Worm (Caenorhabditis elegans): ENCODE measurements around the gene srh-122.

Gene srh-122

ce11 chrV:15377903-15378302, at the start of gene srh-122:
srh-122 (minus strand) TSS chrV:15378003.
- no peak for TF ChIP-seq odd-2 (tag; optimal IDR thresholded peaks at IDR 0.05)
- TF ChIP-seq lin-11 (tag; optimal IDR thresholded peaks at IDR 0.05), result no peak
- TF ChIP-seq ahr-1 (tag; optimal IDR thresholded peaks at IDR 0.05), result no peak
- TF ChIP-seq dve-1 (tag; optimal IDR thresholded peaks at IDR 0.05), result no peak
- TF ChIP-seq unc-55 (GFP tag; optimal IDR thresholded peaks at IDR 0.05), result no peak
- TF ChIP-seq C38D4.7 (GFP tag; optimal IDR thresholded peaks at IDR 0.05), result no peak
- no peak for TF ChIP-seq tbx-2 (tag; optimal IDR thresholded peaks at IDR 0.05)
- no peak for TF ChIP-seq ttx-3 (tag; optimal IDR thresholded peaks at IDR 0.05)
- no peak for TF ChIP-seq zip-5 (tag; optimal IDR thresholded peaks at IDR 0.05)

ce11 chrV:15426944-15427343, 49.1 kb upstream of the srh-122 start, which contains the start of gene fbxa-209:
fbxa-209 (minus strand) TSS chrV:15427044.
- TF ChIP-seq unc-42 (tag; optimal IDR thresholded peaks at IDR 0.05), result no peak
- TF ChIP-seq ztf-16 (tag; optimal IDR thresholded peaks at IDR 0.05), result no peak
- TF ChIP-seq ets-4 (tag; optimal IDR thresholded peaks at IDR 0.05), result no peak
- TF ChIP-seq tbx-2 (tag; optimal IDR thresholded peaks at IDR 0.05), result no peak
- TF ChIP-seq ceh-31 (tag; optimal IDR thresholded peaks at IDR 0.05), result no peak
- no peak for TF ChIP-seq unc-86 (tag; optimal IDR thresholded peaks at IDR 0.05)

ce11 chrV:15425368-15426091, 47.7 kb upstream of the srh-122 start, which contains the start of gene Y36E3A.2:
Y36E3A.2 (plus strand) TSS chrV:15426041.
- TF ChIP-seq K09A11.1 (tag; optimal IDR thresholded peaks at IDR 0.05; ENCODE audit: insufficient read depth), result no peak
- no peak for TF ChIP-seq ceh-34 (tag; optimal IDR thresholded peaks at IDR 0.05)
- TF ChIP-seq nhr-232 (tag; optimal IDR thresholded peaks at IDR 0.05), result no peak
- no peak for TF ChIP-seq mec-3 (tag; optimal IDR thresholded peaks at IDR 0.05; ENCODE audit: borderline replicate concordance)
- TF ChIP-seq sox-4 (tag; optimal IDR thresholded peaks at IDR 0.05), result no peak
- TF ChIP-seq elt-2 (tag; optimal IDR thresholded peaks at IDR 0.05), result no peak
- no peak for TF ChIP-seq che-1 (tag; optimal IDR thresholded peaks at IDR 0.05)
- TF ChIP-seq elt-4 (tag; optimal IDR thresholded peaks at IDR 0.05), result no peak
- TF ChIP-seq dve-1 (tag; optimal IDR thresholded peaks at IDR 0.05), result no peak
- no peak for TF ChIP-seq pha-2 (tag; optimal IDR thresholded peaks at IDR 0.05)
- no peak for TF ChIP-seq ceh-19 (GFP tag; optimal IDR thresholded peaks at IDR 0.05)
- TF ChIP-seq ztf-16 (tag; optimal IDR thresholded peaks at IDR 0.05), result no peak
- TF ChIP-seq rnt-1 (tag; optimal IDR thresholded peaks at IDR 0.05), result no peak
- no peak for TF ChIP-seq dmd-4 (tag; optimal IDR thresholded peaks at IDR 0.05; ENCODE audit: borderline replicate concordance)
- no peak for TF ChIP-seq ceh-31 (tag; optimal IDR thresholded peaks at IDR 0.05)
- no peak for TF ChIP-seq unc-55 (GFP tag; optimal IDR thresholded peaks at IDR 0.05)

DNA sequence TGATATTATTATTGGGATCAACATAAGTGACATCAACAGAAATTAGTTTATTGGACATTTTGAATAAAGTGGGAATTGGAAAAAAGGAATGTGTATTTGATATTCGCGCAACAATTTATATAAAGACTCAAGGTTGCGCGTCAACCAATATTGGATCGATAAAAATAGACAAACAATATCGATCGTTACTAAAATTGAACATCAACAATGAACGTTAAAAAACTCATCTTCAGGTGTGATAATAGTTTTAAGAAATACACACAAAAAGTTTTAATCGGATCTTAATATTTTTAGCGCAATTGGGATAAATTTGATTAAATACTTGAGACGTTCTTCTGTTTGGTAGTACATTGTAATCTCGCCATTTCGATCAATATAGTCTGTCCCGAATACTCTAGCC, 45.8 kb upstream of the srh-122 start, which contains the start of gene fbxa-104:
Gene fbxa-104 (minus strand): TSS at position 83 of the 400 bp plus-strand sequence.
- TF ChIP-seq ceh-22 (tag; optimal IDR thresholded peaks at IDR 0.05) (no peak), pha-4 (tag; optimal IDR thresholded peaks at IDR 0.05) (no peak), K09A11.1 (tag; optimal IDR thresholded peaks at IDR 0.05; ENCODE audit: insufficient read depth) (no peak), hlh-15 (tag; optimal IDR thresholded peaks at IDR 0.05) (no peak), sox-2 (GFP tag; IDR thresholded peaks at IDR 0.05) (no peak), fkh-6 (tag; optimal IDR thresholded peaks at IDR 0.05) (no peak), npax-4 (tag; optimal IDR thresholded peaks at IDR 0.05) (no peak), ceh-19 (GFP tag; optimal IDR thresholded peaks at IDR 0.05) (no peak), odd-2 (tag; optimal IDR thresholded peaks at IDR 0.05) (no peak)

- TF ChIP-seq hlh-8 (tag; optimal IDR thresholded peaks at IDR 0.05), result no peak
- TF ChIP-seq eyg-1 (tag; optimal IDR thresholded peaks at IDR 0.05), result no peak
- TF ChIP-seq ceh-6 (GFP tag; optimal IDR thresholded peaks at IDR 0.05), result no peak
- no peak for TF ChIP-seq sox-2 (GFP tag; IDR thresholded peaks at IDR 0.05)
- TF ChIP-seq pat-9 (tag; optimal IDR thresholded peaks at IDR 0.05), result no peak
- TF ChIP-seq ceh-34 (tag; optimal IDR thresholded peaks at IDR 0.05), result no peak
- TF ChIP-seq ceh-2 (tag; optimal IDR thresholded peaks at IDR 0.05), result no peak
- no peak for TF ChIP-seq nfya-1 (tag; optimal IDR thresholded peaks at IDR 0.05)
- TF ChIP-seq zip-5 (tag; optimal IDR thresholded peaks at IDR 0.05), result no peak
- TF ChIP-seq tbx-7 (tag; optimal IDR thresholded peaks at IDR 0.05), result no peak
- TF ChIP-seq npax-4 (tag; optimal IDR thresholded peaks at IDR 0.05), result no peak
- no peak for TF ChIP-seq Y22D7AL.16 (tag; optimal IDR thresholded peaks at IDR 0.05)
- no peak for TF ChIP-seq pha-4 (tag; optimal IDR thresholded peaks at IDR 0.05)
- no peak for TF ChIP-seq hlh-30 (tag; optimal IDR thresholded peaks at IDR 0.05; ENCODE audit: insufficient read depth)
- no peak for TF ChIP-seq pros-1 (tag; optimal IDR thresholded peaks at IDR 0.05)
- no peak for TF ChIP-seq T23F11.4 (GFP tag; optimal IDR thresholded peaks at IDR 0.05)
- no peak for TF ChIP-seq fkh-10 (GFP tag; optimal IDR thresholded peaks at IDR 0.05)
Measured at ce11 chrV:15417822-15418221, 40.0 kb upstream of the srh-122 start, which contains the start of gene T06E6.10. T06E6.10 (plus strand) TSS chrV:15418122.
